Fruit fly (Drosophila melanogaster) S2 (cell line): Measurements from ENCODE around the gene MKP-4.

Experiments used
- CG8478 ChIP-seq: fragments of >200 bp; optimal IDR thresholded peaks from 2 replicates; lab custom pipeline; 2018
- CTCF ChIP-seq, 2 experiments: fragments of >200 bp; optimal IDR thresholded peaks; 2 replicates each; lab custom pipeline; 2018

Gene MKP-4

DNA sequence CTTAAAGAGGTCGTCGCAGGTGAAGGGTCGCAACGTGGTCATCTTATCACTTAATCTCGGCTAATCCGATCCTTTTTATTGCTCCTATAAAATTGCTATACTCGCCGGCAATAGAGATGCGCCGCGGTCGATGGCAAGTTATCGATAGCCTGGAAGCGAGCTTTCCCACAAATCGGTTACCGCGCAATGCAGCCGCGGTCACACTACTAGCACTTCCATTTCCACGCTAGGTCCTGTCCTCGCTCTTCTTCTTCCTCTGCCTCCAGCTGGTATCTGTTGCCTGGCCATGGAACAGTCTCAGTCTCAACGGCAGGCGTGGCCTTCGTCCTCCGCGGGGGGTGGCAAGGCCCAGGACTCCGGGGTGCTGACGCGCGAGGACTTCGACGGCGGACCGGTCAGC is at the start of gene MKP-4, which contains the start of gene Naa20A:
TSS of gene MKP-4 (plus strand) at position 191 of the 400 bp plus-strand sequence.
TSS of gene Naa20A (minus strand) at position 151 of the 400 bp plus-strand sequence.
- TF ChIP-seq CG8478 = no peak
- no peak for TF ChIP-seq CTCF (optimal IDR thresholded peaks at IDR 0.05; lab: Kevin White, UChicago)

DNA sequence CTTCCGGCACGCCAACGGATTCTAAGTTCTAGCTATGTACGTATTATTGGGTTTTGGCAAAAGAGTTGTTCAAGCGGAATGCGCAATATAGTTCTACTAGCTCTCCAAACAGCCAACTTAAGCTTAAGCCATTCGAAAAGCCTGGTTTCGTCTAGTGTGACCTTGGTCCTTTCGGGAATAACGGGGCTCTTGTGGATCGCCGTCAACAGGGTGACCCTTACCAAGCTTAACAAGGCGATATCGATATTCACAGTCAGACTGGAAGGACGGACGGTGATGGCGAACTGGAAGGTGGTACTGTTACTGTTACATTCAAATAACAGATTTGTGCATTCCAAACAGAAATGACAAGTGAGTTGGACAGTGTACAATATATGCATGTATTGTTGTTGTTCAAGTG is 49.2 kb upstream of the MKP-4 start:
- TF ChIP-seq CG8478 (no peak), CTCF (optimal IDR thresholded peaks at IDR 0.05; lab: Kevin White, UChicago) (no peak)

DNA sequence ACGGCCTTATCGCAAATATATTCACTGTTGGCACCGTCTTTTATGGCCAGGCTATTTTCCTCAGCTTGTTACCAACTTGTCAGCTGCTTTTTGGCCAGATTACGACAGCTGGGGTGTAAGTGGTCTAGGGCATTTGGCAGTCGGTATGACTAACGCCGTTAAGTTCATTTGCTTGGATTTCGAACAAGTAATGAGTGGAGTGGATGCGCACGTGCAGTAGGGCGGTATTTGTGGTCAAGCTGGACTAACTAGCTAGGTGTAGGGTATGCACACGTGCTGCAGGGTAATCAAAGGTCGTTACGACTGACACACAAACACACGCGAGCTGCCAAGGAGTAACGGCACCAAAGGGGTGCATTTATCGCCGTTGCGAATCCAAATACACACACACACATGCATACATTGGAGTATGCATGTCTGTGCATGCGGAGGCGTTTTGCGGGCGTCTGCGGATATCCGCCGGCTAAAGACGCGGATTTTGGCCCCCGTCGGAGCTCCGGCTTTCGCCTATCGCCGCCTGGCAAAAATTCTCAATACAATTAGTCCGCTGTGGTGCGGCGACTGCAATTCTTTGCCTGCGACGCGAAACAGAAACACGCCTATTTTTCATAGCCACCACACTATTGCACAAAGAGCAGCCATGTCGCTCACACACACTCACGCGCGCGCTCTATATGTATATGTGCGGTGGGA is 44.8 kb upstream of the MKP-4 start:
- TF ChIP-seq CG8478 = no peak
- no peak for TF ChIP-seq CTCF (optimal IDR thresholded peaks at IDR 0.05; lab: Kevin White, UChicago)

DNA sequence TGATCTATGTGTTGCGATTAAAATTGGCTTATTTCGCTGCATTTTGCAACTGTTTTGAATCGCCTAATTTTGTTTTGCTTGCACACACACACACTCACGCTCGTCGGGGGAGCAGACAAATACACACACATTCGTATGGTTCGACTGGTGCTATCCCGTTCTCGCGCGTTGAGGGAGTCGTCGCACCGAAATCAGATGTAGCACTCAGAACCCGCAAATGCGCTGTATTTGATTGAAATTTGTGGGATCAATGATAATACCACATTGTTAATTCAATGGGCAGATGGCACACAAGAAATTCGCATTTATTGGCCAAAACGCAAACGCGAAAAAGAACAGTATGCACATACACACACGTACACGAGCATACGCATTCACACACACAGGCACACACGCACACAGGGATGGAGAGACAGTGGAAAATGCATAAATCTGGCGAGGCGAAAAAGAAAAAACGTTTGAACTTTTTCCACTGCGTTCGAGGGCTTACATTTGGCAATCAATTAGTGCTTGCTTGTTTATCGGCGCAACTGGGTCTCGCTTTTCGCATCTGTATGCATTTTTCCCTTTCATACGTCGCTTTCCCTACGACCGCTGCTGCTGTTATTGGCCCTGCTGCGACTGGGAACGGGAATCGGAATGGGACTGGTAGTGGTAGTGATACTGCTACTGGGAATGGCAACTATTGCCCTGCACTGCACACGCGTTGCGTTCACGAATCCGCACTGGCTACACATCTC is 43.8 kb upstream of the MKP-4 start:
- TF ChIP-seq CG8478 = no peak
- no peak for TF ChIP-seq CTCF (optimal IDR thresholded peaks at IDR 0.05; lab: Kevin White, UChicago)

DNA sequence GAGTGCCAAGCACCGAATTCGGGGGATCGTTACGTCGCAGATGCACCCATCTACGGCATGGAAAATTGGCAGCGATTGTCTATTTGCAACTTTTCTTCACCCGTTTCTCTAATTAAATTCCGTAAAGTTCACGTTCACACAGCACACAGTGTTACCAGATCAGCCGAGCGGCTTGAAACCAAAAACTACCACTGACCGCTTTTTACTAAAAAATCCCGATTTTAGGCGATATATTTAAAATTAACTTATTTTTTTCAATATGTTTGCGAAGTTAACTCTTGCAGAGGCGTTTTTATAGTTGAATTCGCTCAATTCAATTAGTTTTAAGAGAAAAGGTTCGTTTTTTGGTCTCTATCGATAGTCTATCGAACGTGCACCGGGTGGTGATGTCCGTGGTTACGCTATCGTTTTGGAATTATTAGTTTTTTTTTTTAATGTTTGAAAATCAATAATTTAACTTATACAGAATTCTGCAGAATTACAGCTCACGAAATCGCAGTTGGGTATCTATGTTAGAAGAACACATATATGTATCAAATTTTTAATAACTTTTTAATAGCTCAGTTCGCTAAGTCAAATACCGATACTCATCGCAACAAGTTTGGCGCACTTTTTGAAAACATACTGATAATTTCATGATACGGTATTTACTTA is 43.1 kb upstream of the MKP-4 start, which contains the start of gene Tao:
TSS of gene Tao (minus strand) at position 153 of the 654 bp plus-strand sequence.
- no peak for TF ChIP-seq CTCF (optimal IDR thresholded peaks at IDR 0.05; lab: Kevin White, UChicago)
- TF ChIP-seq CG8478 = no peak

DNA sequence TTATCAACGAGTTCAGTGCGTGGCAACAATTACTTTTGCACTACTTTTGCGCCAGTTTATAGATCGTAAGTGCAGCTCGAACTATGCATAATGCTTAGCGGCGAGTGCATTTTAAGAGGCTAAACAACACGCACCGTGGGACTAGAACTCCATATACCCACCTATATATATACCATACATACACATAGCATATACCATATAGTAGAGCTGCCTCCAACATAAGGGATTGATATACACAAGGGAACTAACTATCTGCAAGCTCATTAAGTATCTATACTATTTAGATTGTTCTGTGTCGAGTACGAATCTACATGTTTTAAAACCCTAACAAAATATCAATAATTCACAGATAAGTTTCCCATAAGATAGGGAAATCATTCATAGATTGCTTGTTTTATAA is 41.0 kb upstream of the MKP-4 start, which contains the start of gene CG14218:
TSS of gene CG14218 (minus strand) at position 101 of the 400 bp plus-strand sequence.
- TF ChIP-seq CG8478 (no peak), CTCF (optimal IDR thresholded peaks at IDR 0.05; lab: Kevin White, UChicago) (no peak)

DNA sequence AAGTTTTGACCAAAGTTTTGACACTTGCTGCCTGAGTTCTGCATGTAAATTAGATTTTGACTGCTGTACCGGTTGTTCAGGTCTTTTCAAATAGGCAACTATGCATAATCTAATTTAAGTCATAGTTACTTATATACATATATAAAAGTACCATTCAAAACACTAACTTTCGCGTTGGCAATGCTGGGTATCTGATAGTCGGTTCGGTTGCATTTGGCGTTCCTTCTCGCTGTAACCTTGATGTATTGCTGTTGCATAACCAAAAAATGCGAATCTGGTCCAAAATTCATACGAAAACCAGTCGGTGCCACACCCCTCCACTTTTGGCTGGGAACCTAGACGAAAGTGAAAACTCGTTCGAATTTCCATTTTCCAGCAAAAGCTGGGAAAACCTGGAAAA is 40.2 kb upstream of the MKP-4 start:
- TF ChIP-seq CTCF (optimal IDR thresholded peaks at IDR 0.05; lab: Kevin White, UChicago) = no peak
- TF ChIP-seq CG8478 = no peak

DNA sequence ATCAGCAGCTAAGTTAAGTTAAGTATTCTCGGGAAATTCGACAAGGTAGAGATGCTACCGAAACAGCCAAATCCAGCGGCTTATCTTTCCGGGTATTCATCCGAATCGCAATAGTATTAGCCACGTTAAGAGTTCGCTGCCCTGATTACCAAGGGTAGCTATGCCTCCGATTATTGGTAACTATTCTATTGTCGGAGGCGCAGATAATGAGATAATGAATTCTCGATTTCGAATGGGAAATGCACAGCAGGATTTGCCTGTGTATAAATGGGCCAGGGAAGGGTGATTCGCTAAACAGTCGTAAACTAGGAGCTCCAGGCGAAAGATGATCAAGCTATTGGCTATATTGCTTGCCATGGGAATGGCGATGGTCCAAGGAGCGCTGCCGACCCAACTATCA is 39.6 kb upstream of the MKP-4 start, which contains the start of gene CG14204:
TSS of gene CG14204 (plus strand) at position 301 of the 400 bp plus-strand sequence.
- TF ChIP-seq CG8478 = no peak
- no peak for TF ChIP-seq CTCF (optimal IDR thresholded peaks at IDR 0.05; lab: Kevin White, UChicago)

DNA sequence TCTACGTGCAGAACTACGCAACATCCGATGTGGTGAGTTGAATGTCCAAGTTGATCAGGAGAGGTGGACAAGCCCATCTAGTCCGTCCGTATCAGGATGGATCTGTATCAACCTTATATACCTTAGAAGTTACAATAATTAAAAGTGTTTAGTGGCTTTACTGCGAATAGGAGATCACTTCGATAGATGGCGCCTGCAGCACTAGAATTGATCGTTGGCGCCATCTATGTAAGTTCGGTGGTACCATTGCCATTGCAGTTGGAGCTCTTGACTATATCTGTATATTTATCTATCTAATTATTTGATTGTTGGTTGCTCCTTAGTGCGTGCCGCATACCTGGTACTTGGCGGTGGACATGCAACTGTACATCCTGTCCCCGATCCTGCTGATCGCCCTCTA is 37.8 kb upstream of the MKP-4 start:
- no peak for TF ChIP-seq CG8478
- peak; percentile 81 to 83 for TF ChIP-seq CTCF (optimal IDR thresholded peaks at IDR 0.05; lab: Kevin White, UChicago)

DNA sequence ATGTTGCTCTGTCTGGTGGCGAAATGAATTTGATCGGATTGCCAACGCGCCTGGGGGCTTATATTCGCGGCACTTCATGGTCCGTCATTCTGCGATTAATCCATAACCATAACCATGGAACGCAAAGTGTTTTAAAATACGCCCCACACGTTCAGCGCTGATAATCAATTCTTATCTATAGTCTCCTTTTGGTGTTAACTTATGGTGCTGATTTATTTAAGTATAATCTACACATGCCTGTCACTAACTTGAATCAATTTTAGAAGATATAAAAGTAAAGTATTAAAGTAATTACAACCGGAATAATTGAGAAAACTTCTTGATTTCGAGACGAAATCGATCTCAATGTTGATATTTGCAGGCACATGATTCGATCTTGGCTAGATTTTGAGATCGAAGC is 32.8 kb upstream of the MKP-4 start, which contains the start of gene CG14219:
TSS of gene CG14219 (minus strand) at position 101 of the 400 bp plus-strand sequence.
- TF ChIP-seq CTCF (optimal IDR thresholded peaks at IDR 0.05; lab: Kevin White, UChicago) (no peak), CG8478 (no peak)

DNA sequence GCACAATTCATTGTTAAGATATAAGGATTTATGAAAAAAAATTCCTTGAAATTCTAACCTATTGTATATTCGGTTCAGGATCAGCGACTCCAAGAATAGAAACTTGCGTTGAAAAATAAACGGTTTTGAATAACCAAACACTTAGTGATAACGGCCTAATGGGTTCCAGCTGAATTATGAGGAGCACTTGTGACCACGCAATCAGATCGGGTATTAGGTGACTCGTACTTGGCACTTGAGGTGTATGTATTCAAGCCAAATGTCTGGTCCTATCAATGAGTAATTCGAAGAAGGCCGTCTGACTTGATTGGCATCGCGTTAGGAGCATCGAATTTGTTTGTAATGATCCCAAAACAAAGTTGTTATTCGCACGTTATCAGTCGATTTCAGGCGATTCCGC is 32.3 kb upstream of the MKP-4 start:
- no peak for TF ChIP-seq CTCF (optimal IDR thresholded peaks at IDR 0.05; lab: Kevin White, UChicago)
- no peak for TF ChIP-seq CG8478

DNA sequence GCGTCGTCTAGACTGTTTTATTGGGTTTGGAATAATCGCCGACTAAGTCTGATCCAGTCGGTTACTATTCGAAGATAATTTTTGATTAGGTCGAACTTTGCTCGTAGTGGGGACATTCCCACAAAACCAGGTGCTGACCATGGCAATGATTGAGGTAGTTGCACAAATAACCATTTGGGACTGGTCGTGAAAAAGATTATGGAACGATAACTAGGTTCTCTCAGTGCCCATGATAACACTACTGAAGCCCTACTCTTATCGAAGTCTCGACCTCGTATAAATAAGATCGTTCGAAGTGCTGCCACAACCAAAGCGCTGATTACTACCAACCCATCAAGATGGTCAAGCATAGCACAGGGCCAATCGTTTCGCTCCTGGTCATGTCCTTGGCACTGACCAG is 30.6 kb upstream of the MKP-4 start, which contains the start of gene CG14205:
TSS of gene CG14205 (plus strand) at position 301 of the 400 bp plus-strand sequence.
- TF ChIP-seq CG8478 = no peak
- no peak for TF ChIP-seq CTCF (optimal IDR thresholded peaks at IDR 0.05; lab: Kevin White, UChicago)

DNA sequence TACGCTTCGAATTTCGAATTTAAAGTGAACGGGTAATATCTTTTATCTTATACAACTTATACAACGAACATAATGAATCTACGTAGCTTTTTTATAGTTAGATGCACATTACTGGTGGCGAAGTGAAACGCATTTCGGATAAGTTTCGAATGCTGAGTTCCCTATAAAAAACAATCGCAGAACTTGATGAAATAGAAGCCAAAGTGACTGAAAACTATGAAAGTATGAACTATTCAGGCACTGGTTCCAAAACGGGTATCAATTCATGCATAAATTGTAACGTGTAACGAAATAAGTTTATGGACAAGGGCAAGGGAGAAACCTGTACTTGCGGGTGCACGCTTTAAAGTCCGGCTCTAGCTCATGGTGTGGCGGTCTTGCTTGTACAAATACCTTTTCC is 27.1 kb upstream of the MKP-4 start:
- TF ChIP-seq CG8478 = no peak
- TF ChIP-seq CTCF (optimal IDR thresholded peaks at IDR 0.05; lab: Kevin White, UChicago) = no peak

DNA sequence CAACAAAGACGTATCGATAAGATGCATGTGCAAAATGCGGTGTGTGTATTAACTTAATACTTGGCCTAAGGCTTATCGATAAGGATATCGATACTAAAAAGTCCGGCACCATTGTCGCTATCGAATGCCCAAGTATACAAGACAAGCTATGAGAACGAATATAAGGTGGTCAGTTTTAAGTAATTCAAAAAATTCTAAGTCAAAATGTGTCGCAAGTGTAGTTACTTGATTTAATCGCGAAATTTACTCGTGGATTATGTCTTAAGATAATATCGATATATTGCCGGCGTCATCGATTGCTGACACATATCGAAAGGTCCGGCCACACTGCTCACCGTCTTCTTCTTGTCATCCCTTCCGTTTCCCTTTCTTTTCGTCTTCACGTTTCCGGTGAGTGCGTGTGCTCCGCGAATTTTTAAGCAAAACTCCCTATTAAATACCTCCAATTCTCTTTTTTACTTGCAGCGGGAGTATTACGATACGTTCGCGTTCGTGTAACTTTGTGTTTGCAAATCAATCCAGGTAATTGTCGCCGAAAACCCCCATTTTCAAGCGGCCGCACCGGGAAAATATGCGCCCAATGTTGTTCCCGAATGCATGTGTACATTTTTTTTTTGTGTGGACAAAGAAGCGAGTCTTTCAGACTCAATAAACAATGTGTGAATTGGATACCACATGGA is 25.1 kb upstream of the MKP-4 start, which contains the start of gene RpS10b:
TSS of gene RpS10b (plus strand) at position 348 of the 680 bp plus-strand sequence.
- TF ChIP-seq CTCF (optimal IDR thresholded peaks at IDR 0.05; lab: Kevin White, UChicago) = no peak
- no peak for TF ChIP-seq CG8478

DNA sequence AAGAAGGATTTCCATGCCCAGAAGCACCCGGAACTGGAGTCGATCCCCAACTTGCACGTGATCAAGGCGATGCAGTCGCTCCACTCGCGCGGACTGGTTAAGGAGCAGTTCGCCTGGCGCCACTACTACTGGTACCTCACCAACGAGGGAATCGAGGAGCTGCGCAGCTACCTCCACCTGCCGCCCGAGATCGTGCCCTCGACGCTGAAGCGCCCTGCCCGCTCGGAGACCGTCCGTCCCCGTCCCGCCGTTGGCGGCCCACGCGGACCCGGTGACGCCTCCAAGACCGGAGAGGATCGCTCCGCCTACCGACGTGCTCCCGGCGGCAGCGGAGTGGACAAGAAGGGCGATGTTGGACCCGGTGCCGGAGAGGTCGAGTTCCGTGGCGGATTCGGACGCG is 24.4 kb upstream of the MKP-4 start:
- no peak for TF ChIP-seq CTCF (optimal IDR thresholded peaks at IDR 0.05; lab: Kevin White, UChicago)
- TF ChIP-seq CG8478 = no peak
